Worm (Caenorhabditis elegans) whole organism, L3 larva: Measurements from ENCODE around the gene eak-7.

Experiments
- fkh-10 ChIP-seq: sonication (generic microtip); optimal IDR thresholded peaks from 2 replicates; lab custom pipeline; 2017; ENCODE audit warnings: missing biosample characterization, missing genetic modification reagents, missing genetic modification characterization
- nhr-76 ChIP-seq: fragments of 150-350 bp; sonication (generic microtip); optimal IDR thresholded peaks from 5 replicates; lab custom pipeline; 2014; ENCODE audit warnings: missing biosample characterization, missing genetic modification characterization
- sea-2 ChIP-seq: fragments of 150-350 bp; sonication (generic microtip); optimal IDR thresholded peaks from 4 replicates; lab custom pipeline; 2014; ENCODE audit warnings: missing biosample characterization, missing genetic modification reagents, missing genetic modification characterization
- snpc-4 ChIP-seq: fragments of 150-350 bp; optimal IDR thresholded peaks from 2 replicates; lab custom pipeline; 2014; ENCODE audit warnings: missing biosample characterization, missing genetic modification characterization

- TF ChIP-seq nhr-76 (tag; lab: Kevin White, UChicago) = no peak
- TF ChIP-seq sea-2 (GFP tag; lab: Kevin White, UChicago) = no peak
- TF ChIP-seq fkh-10 (GFP tag; lab: Kevin White, UChicago) = no peak
- TF ChIP-seq snpc-4 = no peak
Measured at ce11 chrIV:12590373-12590772, 24.6 kb upstream of the eak-7 start, which contains the start of gene cul-6.
